In the genomic region with DNA sequence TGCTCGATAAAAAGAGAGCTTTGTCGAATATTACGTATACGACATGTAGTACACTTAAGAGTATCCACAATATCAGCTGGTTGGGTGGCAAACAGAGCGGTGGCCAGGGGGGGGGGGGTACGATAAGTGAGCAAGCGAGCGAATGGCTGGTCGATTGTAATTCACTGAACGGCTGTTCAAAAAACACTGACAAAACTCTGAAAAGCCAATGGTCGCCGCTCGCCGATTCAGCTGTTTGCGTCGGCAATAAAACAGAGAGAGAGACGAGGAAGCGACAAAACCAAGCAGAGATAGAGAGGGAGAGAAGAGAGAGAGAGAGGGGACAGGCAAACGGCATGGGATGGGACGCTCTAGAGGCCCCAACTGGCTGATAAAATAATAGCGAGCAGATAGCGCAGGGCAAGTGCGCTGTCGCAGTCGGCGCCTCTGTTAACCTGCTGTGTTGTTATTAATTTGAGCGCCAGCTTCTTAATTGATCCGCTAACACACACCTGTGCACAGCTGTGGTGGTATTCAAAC, we compare ENCODE assay signal across 1 fruit fly cellular context.
A peak's percentile ranks its signal among the peaks of the same experiment; 100 is the strongest.
TF ChIP-seq lines count a peak whose summit lies in the region.

cnc (minus strand) TSS at position 191 of the 519 bp plus-strand sequence.

TF ChIP-seq in whole organism, embryonic, 481 proteins besides CTCF, POLR2A, EP300 and RAD21 (continued from another document and continues in another):
- TF ChIP-seq CG10147 (GFP tag; optimal IDR thresholded peaks at IDR 0.05; lab: Kevin White, UChicago) (no peak), danr (GFP tag; IDR thresholded peaks at IDR 0.05; lab: Robert Waterston, UW) (no peak), Antp (GFP tag; optimal IDR thresholded peaks at IDR 0.05; lab: Kevin White, UChicago) (no peak), CG15696 (tag; optimal IDR thresholded peaks at IDR 0.05; lab: Kevin White, UChicago) (no peak), CG6654 (GFP tag; optimal IDR thresholded peaks at IDR 0.05; lab: Kevin White, UChicago) (no peak), ems (GFP tag; optimal IDR thresholded peaks at IDR 0.05; lab: Kevin White, UChicago) (peak; percentile 2), ato (GFP tag; IDR thresholded peaks at IDR 0.05; lab: Robert Waterston, UW; ENCODE audit: partially characterized antibody) (no peak), croc (GFP tag; conservative IDR thresholded peaks at IDR 0.05; lab: Robert Waterston, UW) (no peak), CG4820 (GFP tag; optimal IDR thresholded peaks at IDR 0.05; lab: Kevin White, UChicago) (no peak), bbx (GFP tag; IDR thresholded peaks at IDR 0.05; lab: Robert Waterston, UW; ENCODE audit: partially characterized antibody) (no peak; the same call in 1 of the 2 replicates), CG12391 (tag; optimal IDR thresholded peaks at IDR 0.05; lab: Kevin White, UChicago) (no peak), nmo (GFP tag; optimal IDR thresholded peaks at IDR 0.05; lab: Kevin White, UChicago) (no peak), al (GFP tag; IDR thresholded peaks at IDR 0.05; lab: Robert Waterston, UW) (no peak), salm (tag; optimal IDR thresholded peaks at IDR 0.05; lab: Kevin White, UChicago) (peak; percentile 15), CG11093 (GFP tag; IDR thresholded peaks at IDR 0.05; lab: Robert Waterston, UW) (no peak), MTF-1 (GFP tag; optimal IDR thresholded peaks at IDR 0.05; lab: Kevin White, UChicago; ENCODE audit: borderline replicate concordance) (peak; percentile 18), B-H2 (GFP tag; optimal IDR thresholded peaks at IDR 0.05; lab: Kevin White, UChicago) (peak; percentile 55), zfh1 (GFP tag; IDR thresholded peaks at IDR 0.05; lab: Robert Waterston, UW) (no peak), Poxn (GFP tag; IDR thresholded peaks at IDR 0.05; lab: Robert Waterston, UW) (no peak), NFAT (GFP tag; IDR thresholded peaks at IDR 0.05; lab: Robert Waterston, UW) (0 out of 2 replicates have a peak, but pooled peaks have one; percentile 40), gfzf (GFP tag; optimal IDR thresholded peaks at IDR 0.05; lab: Kevin White, UChicago) (no peak), toy (GFP tag; IDR thresholded peaks at IDR 0.05; lab: Robert Waterston, UW) (no peak), Mrtf (GFP tag; IDR thresholded peaks at IDR 0.05; lab: Robert Waterston, UW) (no peak), sens-2 (GFP tag; IDR thresholded peaks at IDR 0.05; lab: Robert Waterston, UW) (no peak), D19A (tag; optimal IDR thresholded peaks at IDR 0.05; lab: Kevin White, UChicago) (peak; percentile 1), her (GFP tag; optimal IDR thresholded peaks at IDR 0.05; lab: Kevin White, UChicago) (peak; percentile 14), CG8359 (GFP tag; optimal IDR thresholded peaks at IDR 0.05; lab: Kevin White, UChicago; ENCODE audit: borderline replicate concordance) (no peak), CG6175 (GFP tag; IDR thresholded peaks at IDR 0.05; lab: Robert Waterston, UW) (no peak), CG10654 (GFP tag; optimal IDR thresholded peaks at IDR 0.05; lab: Kevin White, UChicago) (no peak), lola (GFP tag; optimal IDR thresholded peaks at IDR 0.05; lab: Kevin White, UChicago) (no peak), Scr (GFP tag; IDR thresholded peaks at IDR 0.05; lab: Robert Waterston, UW; ENCODE audit: partially characterized antibody) (peak; percentile 41; the same call in 1 of the 2 replicates), TFAM (GFP tag; optimal IDR thresholded peaks at IDR 0.05; lab: Kevin White, UChicago) (no peak), CG11398 (GFP tag; optimal IDR thresholded peaks at IDR 0.05; lab: Kevin White, UChicago) (no peak), CG2116 (GFP tag; optimal IDR thresholded peaks at IDR 0.05; lab: Kevin White, UChicago) (no peak), fd102C (GFP tag; optimal IDR thresholded peaks at IDR 0.05; lab: Kevin White, UChicago) (no peak), sug (tag; optimal IDR thresholded peaks at IDR 0.05; lab: Kevin White, UChicago) (peak; percentile 72), Hmr (GFP tag; optimal IDR thresholded peaks at IDR 0.05; lab: Kevin White, UChicago) (peak; percentile 42), CG4730 (GFP tag; IDR thresholded peaks at IDR 0.05; lab: Robert Waterston, UW) (no peak), sd (tag; optimal IDR thresholded peaks at IDR 0.05; lab: Kevin White, UChicago) (peak; percentile 72), tin (GFP tag; optimal IDR thresholded peaks at IDR 0.05; lab: Kevin White, UChicago) (no peak), CG9609 (GFP tag; optimal IDR thresholded peaks at IDR 0.05; lab: Kevin White, UChicago) (no peak), esg (GFP tag; conservative IDR thresholded peaks at IDR 0.05; lab: Robert Waterston, UW) (no peak), dan (GFP tag; IDR thresholded peaks at IDR 0.05; lab: Robert Waterston, UW) (no peak), ssp (GFP tag; IDR thresholded peaks at IDR 0.05; lab: Robert Waterston, UW) (no peak), CG16863 (GFP tag; optimal IDR thresholded peaks at IDR 0.05; lab: Kevin White, UChicago) (no peak), CG11723 (GFP tag; optimal IDR thresholded peaks at IDR 0.05; lab: Kevin White, UChicago) (no peak), Chrac-16 (GFP tag; optimal IDR thresholded peaks at IDR 0.05; lab: Kevin White, UChicago) (no peak), CG32772 (GFP tag; IDR thresholded peaks at IDR 0.05; lab: Robert Waterston, UW) (no peak), tgo (GFP tag; IDR thresholded peaks at IDR 0.05; lab: Robert Waterston, UW) (no peak), Pdp1 (GFP tag; optimal IDR thresholded peaks at IDR 0.05; lab: Kevin White, UChicago) (peak in 1 of 2 experiments; percentile 65), hth (optimal IDR thresholded peaks at IDR 0.05; lab: Kevin White, UChicago) (no peak), dati (GFP tag; IDR thresholded peaks at IDR 0.05; lab: Robert Waterston, UW) (no peak), org-1 (GFP tag; optimal IDR thresholded peaks at IDR 0.05; lab: Kevin White, UChicago) (no peak), bigmax (GFP tag; optimal IDR thresholded peaks at IDR 0.05; lab: Kevin White, UChicago) (no peak), Xbp1 (GFP tag; optimal IDR thresholded peaks at IDR 0.05; lab: Kevin White, UChicago) (no peak), Myb (GFP tag; optimal IDR thresholded peaks at IDR 0.05; lab: Kevin White, UChicago) (peak; percentile 15), dimm (GFP tag; IDR thresholded peaks at IDR 0.05; lab: Robert Waterston, UW) (no peak), CG15479 (GFP tag; optimal IDR thresholded peaks at IDR 0.05; lab: Kevin White, UChicago) (no peak), gcm2 (GFP tag; optimal IDR thresholded peaks at IDR 0.05; lab: Kevin White, UChicago) (no peak), CG5245 (GFP tag; optimal IDR thresholded peaks at IDR 0.05; lab: Kevin White, UChicago) (no peak), CG6254 (GFP tag; optimal IDR thresholded peaks at IDR 0.05; lab: Kevin White, UChicago) (no peak), Hr39 (optimal IDR thresholded peaks at IDR 0.05; lab: Kevin White, UChicago) (no peak), run (tag; optimal IDR thresholded peaks at IDR 0.05; lab: Kevin White, UChicago) (no peak), CG6683 (GFP tag; optimal IDR thresholded peaks at IDR 0.05; lab: Kevin White, UChicago) (peak; percentile 15), CG13624 (GFP tag; optimal IDR thresholded peaks at IDR 0.05; lab: Kevin White, UChicago) (peak; percentile 23), CG17829 (tag; optimal IDR thresholded peaks at IDR 0.05; lab: Kevin White, UChicago) (no peak), dpn (GFP tag; optimal IDR thresholded peaks at IDR 0.05; lab: Kevin White, UChicago) (no peak), CG32532 (GFP tag; IDR thresholded peaks at IDR 0.05; lab: Robert Waterston, UW) (peak; percentile 74; the same call in 1 of the 2 replicates), Med (GFP tag; lab: Kevin White, UChicago) (peak; percentile 88), dmrt11E (tag; optimal IDR thresholded peaks at IDR 0.05; lab: Kevin White, UChicago) (no peak), CG8924 (tag; optimal IDR thresholded peaks at IDR 0.05; lab: Kevin White, UChicago) (no peak), ATbp (GFP tag; optimal IDR thresholded peaks at IDR 0.05; lab: Kevin White, UChicago) (no peak), luna (GFP tag; optimal IDR thresholded peaks at IDR 0.05; lab: Kevin White, UChicago) (no peak), CG15011 (GFP tag; optimal IDR thresholded peaks at IDR 0.05; lab: Kevin White, UChicago) (no peak), CG9932 (GFP tag; IDR thresholded peaks at IDR 0.05; lab: Robert Waterston, UW) (0 out of 2 replicates have a peak, but pooled peaks have one; percentile 5), Sin3A (optimal IDR thresholded peaks at IDR 0.05; lab: Kevin White, UChicago) (no peak), h (optimal IDR thresholded peaks at IDR 0.05; lab: Kevin White, UChicago) (no peak), CG6791 (GFP tag; IDR thresholded peaks at IDR 0.05; lab: Robert Waterston, UW; ENCODE audit: partially characterized antibody) (peak; percentile 54; the same call in 2 of the 3 replicates), CG11560 (tag; IDR thresholded peaks at IDR 0.05; lab: Robert Waterston, UW) (no peak), CG2202 (tag; optimal IDR thresholded peaks at IDR 0.05; lab: Kevin White, UChicago) (no peak), Awh (GFP tag; IDR thresholded peaks at IDR 0.05; lab: Robert Waterston, UW) (no peak; the same call in 1 of the 2 replicates), H15 (GFP tag; IDR thresholded peaks at IDR 0.05; lab: Robert Waterston, UW) (no peak), z (GFP tag; IDR thresholded peaks at IDR 0.05; lab: Robert Waterston, UW) (no peak), Rfx (GFP tag; IDR thresholded peaks at IDR 0.05; lab: Robert Waterston, UW) (peak; percentile 32; the same call in 1 of the 2 replicates), caup (GFP tag; optimal IDR thresholded peaks at IDR 0.05; lab: Kevin White, UChicago; ENCODE audit: severe bottlenecking) (peak; percentile 21), CG12769 (tag; optimal IDR thresholded peaks at IDR 0.05; lab: Kevin White, UChicago) (peak; percentile 69), Drgx (GFP tag; IDR thresholded peaks at IDR 0.05; lab: Robert Waterston, UW) (no peak; the same call in 1 of the 2 replicates), PHDP (tag; optimal IDR thresholded peaks at IDR 0.05; lab: Kevin White, UChicago) (peak; percentile 34), exex (tag; optimal IDR thresholded peaks at IDR 0.05; lab: Kevin White, UChicago) (peak; percentile 96), row (GFP tag; IDR thresholded peaks at IDR 0.05; lab: Robert Waterston, UW) (no peak; the same call in 2 of the 3 replicates), CHES-1-like (GFP tag; optimal IDR thresholded peaks at IDR 0.05; lab: Kevin White, UChicago) (peak; percentile 51), ac (GFP tag; optimal IDR thresholded peaks at IDR 0.05; lab: Kevin White, UChicago) (no peak), gro (GFP tag; optimal IDR thresholded peaks at IDR 0.05; lab: Kevin White, UChicago) (peak; percentile 47), vfl (GFP tag; optimal IDR thresholded peaks at IDR 0.05; lab: Kevin White, UChicago) (no peak), pb (GFP tag; optimal IDR thresholded peaks at IDR 0.05; lab: Kevin White, UChicago) (no peak), Tbp (GFP tag; optimal IDR thresholded peaks at IDR 0.05; lab: Kevin White, UChicago) (no peak), Dek (tag; optimal IDR thresholded peaks at IDR 0.05; lab: Kevin White, UChicago) (no peak), CG13424 (tag; optimal IDR thresholded peaks at IDR 0.05; lab: Kevin White, UChicago) (no peak), CG16815 (GFP tag; optimal IDR thresholded peaks at IDR 0.05; lab: Kevin White, UChicago) (no peak), CG43689 (GFP tag; IDR thresholded peaks at IDR 0.05; lab: Robert Waterston, UW) (no peak), CG2199 (GFP tag; IDR thresholded peaks at IDR 0.05; lab: Robert Waterston, UW) (peak; percentile 73; the same call in 2 of the 3 replicates), yki (optimal IDR thresholded peaks at IDR 0.05; lab: Kevin White, UChicago) (peak; percentile 72), CG31388 (GFP tag; optimal IDR thresholded peaks at IDR 0.05; lab: Kevin White, UChicago) (no peak), CG12219 (GFP tag; optimal IDR thresholded peaks at IDR 0.05; lab: Kevin White, UChicago) (peak; percentile 26), CG8388 (GFP tag; optimal IDR thresholded peaks at IDR 0.05; lab: Kevin White, UChicago) (no peak), bowl (GFP tag; IDR thresholded peaks at IDR 0.05; lab: Robert Waterston, UW) (no peak), Eip74EF (GFP tag; optimal IDR thresholded peaks at IDR 0.05; lab: Kevin White, UChicago) (peak in 1 of 2 experiments; percentile 81), CG31224 (GFP tag; IDR thresholded peaks at IDR 0.05; lab: Robert Waterston, UW) (no peak), CG7987 (GFP tag; optimal IDR thresholded peaks at IDR 0.05; lab: Kevin White, UChicago) (no peak), Camta (GFP tag; optimal IDR thresholded peaks at IDR 0.05; lab: Kevin White, UChicago) (no peak), CG17802 (tag; optimal IDR thresholded peaks at IDR 0.05; lab: Kevin White, UChicago) (no peak), insv (GFP tag; optimal IDR thresholded peaks at IDR 0.05; lab: Kevin White, UChicago) (no peak), CG10267 (tag; optimal IDR thresholded peaks at IDR 0.05; lab: Kevin White, UChicago) (no peak), CG1647 (GFP tag; optimal IDR thresholded peaks at IDR 0.05; lab: Kevin White, UChicago) (no peak), CG2889 (GFP tag; IDR thresholded peaks at IDR 0.05; lab: Robert Waterston, UW) (no peak), sqz (GFP tag; optimal IDR thresholded peaks at IDR 0.05; lab: Kevin White, UChicago) (peak; percentile 57), gem (tag; optimal IDR thresholded peaks at IDR 0.05; lab: Kevin White, UChicago) (no peak), CG1602 (GFP tag; optimal IDR thresholded peaks at IDR 0.05; lab: Kevin White, UChicago) (no peak), CG17912 (GFP tag; optimal IDR thresholded peaks at IDR 0.05; lab: Kevin White, UChicago) (no peak), CG6689 (GFP tag; IDR thresholded peaks at IDR 0.05; lab: Robert Waterston, UW) (no peak), CG7271 (tag; optimal IDR thresholded peaks at IDR 0.05; lab: Kevin White, UChicago) (no peak), Dref (GFP tag; IDR thresholded peaks at IDR 0.05; lab: Robert Waterston, UW) (no peak), Ptx1 (GFP tag; IDR thresholded peaks at IDR 0.05; lab: Robert Waterston, UW) (no peak), da (GFP tag; optimal IDR thresholded peaks at IDR 0.05; lab: Kevin White, UChicago) (no peak), CG16813 (GFP tag; IDR thresholded peaks at IDR 0.05; lab: Robert Waterston, UW; ENCODE audit: partially characterized antibody) (no peak), CG34376 (GFP tag; optimal IDR thresholded peaks at IDR 0.05; lab: Kevin White, UChicago) (peak; percentile 92), pnt (GFP tag; optimal IDR thresholded peaks at IDR 0.05; lab: Kevin White, UChicago) (no peak), CG8281 (tag; optimal IDR thresholded peaks at IDR 0.05; lab: Kevin White, UChicago) (no peak), hb (GFP tag; IDR thresholded peaks at IDR 0.05; lab: Robert Waterston, UW; ENCODE audit: partially characterized antibody) (no peak)
